Worm (Caenorhabditis elegans): ENCODE data around the gene CD4.1.

Gene CD4.1

DNA sequence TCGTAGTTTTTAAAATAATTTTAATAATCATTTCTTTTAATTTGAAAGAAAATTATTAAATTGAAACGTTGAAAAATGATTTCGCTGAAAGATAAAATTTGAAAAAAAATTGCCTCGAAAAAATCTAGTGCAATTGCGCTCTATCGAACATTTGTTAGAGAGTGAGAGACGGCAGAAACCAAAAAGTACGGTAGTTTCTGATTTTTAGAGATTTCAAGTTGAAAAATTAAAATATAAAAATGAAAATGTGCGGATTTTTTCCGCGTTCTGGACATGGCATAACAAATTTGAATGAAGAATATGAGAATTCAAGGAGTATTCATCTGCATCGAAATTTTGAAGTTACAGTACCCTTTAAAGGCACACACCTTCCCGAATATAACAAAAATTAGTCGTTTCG, 13.0 kb downstream of the CD4.1 start:
- no peak for TF ChIP-seq lim-7 (GFP tag; IDR thresholded peaks at IDR 0.05)
- no peak for TF ChIP-seq ZK546.5 (tag; optimal IDR thresholded peaks at IDR 0.05)
- no peak for TF ChIP-seq egl-27 (tag; optimal IDR thresholded peaks at IDR 0.05)
- TF ChIP-seq daf-12 (tag; optimal IDR thresholded peaks at IDR 0.05), result no peak
- peak; percentile 22 for TF ChIP-seq unc-130 (GFP tag; optimal IDR thresholded peaks at IDR 0.05)
- TF ChIP-seq dpl-1 (GFP tag; optimal IDR thresholded peaks at IDR 0.05), result peak; percentile 21
- TF ChIP-seq tag-97 (GFP tag; IDR thresholded peaks at IDR 0.05), result no peak
- TF ChIP-seq lin-38 (GFP tag; IDR thresholded peaks at IDR 0.05), result peak; percentile 93
- no peak for TF ChIP-seq ctbp-1 (GFP tag; IDR thresholded peaks at IDR 0.05)

DNA sequence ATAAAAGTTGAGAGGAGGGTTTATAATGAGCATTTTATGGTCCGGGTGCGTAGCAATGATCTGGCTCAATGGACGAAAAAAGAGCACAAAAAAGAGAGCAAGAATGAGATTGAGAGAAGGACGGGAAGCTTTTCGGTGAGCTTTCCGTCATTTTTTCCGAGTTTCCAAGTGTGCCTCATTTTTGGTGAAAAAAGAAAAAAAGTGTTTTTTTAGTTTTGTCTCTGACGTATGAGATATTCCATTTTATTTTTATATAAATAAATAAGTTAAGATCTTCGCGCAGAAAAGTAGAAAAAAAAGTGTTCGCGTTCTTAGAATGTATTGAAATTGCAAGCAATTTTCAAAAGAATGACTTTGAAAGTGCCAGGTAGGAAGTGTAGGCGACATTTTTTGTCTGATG, 13.7 kb downstream of the CD4.1 start, which contains the start of gene memb-2:
TSS of gene memb-2 (minus strand) at position 101 of the 400 bp plus-strand sequence.
- TF ChIP-seq pqm-1 (tag; optimal IDR thresholded peaks at IDR 0.05) (no peak), nhr-25 (tag; optimal IDR thresholded peaks at IDR 0.05; ENCODE audit: borderline replicate concordance, insufficient read depth) (no peak), daf-19 (GFP tag; conservative IDR thresholded peaks at IDR 0.05) (no peak), daf-16 (GFP tag; optimal IDR thresholded peaks at IDR 0.05) (no peak), daf-16 (tag; optimal IDR thresholded peaks at IDR 0.05) (no peak), nhr-6 (tag; optimal IDR thresholded peaks at IDR 0.05) (no peak), ceh-20 (GFP tag; IDR thresholded peaks at IDR 0.05) (no peak), Y48G9A.11 (GFP tag; IDR thresholded peaks at IDR 0.05) (no peak), tra-1 (GFP tag; IDR thresholded peaks at IDR 0.05) (no peak), mep-1 (tag; optimal IDR thresholded peaks at IDR 0.05) (no peak), rbr-2 (tag; optimal IDR thresholded peaks at IDR 0.05) (no peak), hif-1 (tag; optimal IDR thresholded peaks at IDR 0.05) (no peak), mdt-29 (GFP tag; IDR thresholded peaks at IDR 0.05) (no peak), madf-5 (GFP tag; IDR thresholded peaks at IDR 0.05) (no peak), T20F7.1 (GFP tag; optimal IDR thresholded peaks at IDR 0.05) (no peak), ces-1 (GFP tag; optimal IDR thresholded peaks at IDR 0.05) (no peak), arid-1 (GFP tag; conservative IDR thresholded peaks at IDR 0.05) (no peak)

DNA sequence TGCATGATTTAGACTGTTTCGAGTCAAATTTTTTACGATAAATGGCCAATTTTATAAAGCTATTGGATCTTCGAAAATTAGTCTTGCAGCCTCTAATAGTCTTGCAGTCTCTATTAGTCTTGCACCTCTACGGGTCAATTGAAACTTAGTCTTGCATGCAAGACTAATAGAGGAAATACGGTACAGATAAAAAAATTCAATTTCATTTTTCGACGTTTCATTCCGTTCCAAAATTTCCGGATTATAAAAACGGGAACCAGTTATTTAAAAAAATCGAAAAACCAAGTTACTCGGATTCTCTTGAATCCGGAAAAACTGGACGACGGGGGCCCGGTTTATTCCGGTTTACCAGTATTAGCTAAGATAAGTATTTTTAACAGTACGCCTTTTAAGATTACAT, 15.0 kb downstream of the CD4.1 start, which contains the start of gene M03E7.1:
TSS of gene M03E7.1 (plus strand) at position 301 of the 400 bp plus-strand sequence.
- TF ChIP-seq F10B5.3 (tag; optimal IDR thresholded peaks at IDR 0.05), result no peak

DNA sequence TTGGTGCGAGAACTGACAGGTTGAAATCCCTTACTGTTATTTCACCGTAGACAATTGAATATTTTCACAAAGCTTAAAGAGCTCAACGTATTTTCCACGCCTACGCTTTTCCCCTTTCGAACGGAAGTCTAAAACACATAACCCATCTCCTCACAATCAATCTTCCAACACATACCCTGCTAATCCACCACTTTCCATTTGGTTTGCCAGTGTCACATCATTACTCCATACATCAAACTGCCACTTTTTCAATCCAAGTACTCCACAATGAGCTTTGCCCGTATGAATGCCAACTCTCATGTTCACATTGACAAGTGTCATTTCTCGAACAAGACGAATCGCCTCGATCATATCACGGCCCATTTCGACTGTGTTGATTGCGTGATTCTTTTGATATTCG, 21.7 kb downstream of the CD4.1 start:
- TF ChIP-seq unc-62 (GFP tag; optimal IDR thresholded peaks at IDR 0.05 in 1 of 2) (peak in 1 of 2 experiments; percentile 99), unc-62 (tag; optimal IDR thresholded peaks at IDR 0.05) (no peak), daf-12 (tag; optimal IDR thresholded peaks at IDR 0.05) (no peak), nhr-76 (tag; optimal IDR thresholded peaks at IDR 0.05) (no peak), mdt-29 (GFP tag; IDR thresholded peaks at IDR 0.05) (no peak), lsy-2 (tag; optimal IDR thresholded peaks at IDR 0.05) (no peak), ctbp-1 (GFP tag; IDR thresholded peaks at IDR 0.05) (no peak), tra-1 (GFP tag; IDR thresholded peaks at IDR 0.05) (0 out of 2 replicates have a peak, but pooled peaks have one; percentile 41), madf-5 (GFP tag; IDR thresholded peaks at IDR 0.05) (no peak), lin-39 (tag; optimal IDR thresholded peaks at IDR 0.05) (no peak), zfp-3 (GFP tag; conservative IDR thresholded peaks at IDR 0.05) (no peak), ceh-20 (GFP tag; IDR thresholded peaks at IDR 0.05) (peak; percentile 29; the same call in 1 of the 2 replicates), lin-15B (tag; optimal IDR thresholded peaks at IDR 0.05) (no peak), ztf-11 (tag; optimal IDR thresholded peaks at IDR 0.05) (no peak)

DNA sequence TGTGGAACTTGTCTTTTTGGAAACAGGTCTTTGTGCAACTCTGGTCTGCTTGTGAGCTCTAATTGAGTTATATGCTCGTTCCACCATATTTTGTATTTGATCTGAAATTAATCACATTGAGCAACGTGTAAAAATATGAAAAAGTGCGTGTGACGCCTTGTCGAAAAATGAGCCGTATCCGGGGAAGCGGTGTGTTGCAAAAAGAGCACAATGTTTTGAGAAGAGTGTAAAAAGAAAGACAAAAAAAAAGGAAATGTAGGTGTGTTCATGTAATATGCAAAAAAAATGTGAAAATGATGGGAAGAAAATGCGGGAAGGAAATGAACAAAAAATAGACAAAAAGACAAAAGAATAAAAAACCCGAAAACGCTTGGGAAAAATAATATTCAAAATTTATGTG, 24.4 kb downstream of the CD4.1 start, which contains the start of gene acy-4:
TSS of gene acy-4 (minus strand) at position 101 of the 400 bp plus-strand sequence.
- TF ChIP-seq sdz-12 (GFP tag; optimal IDR thresholded peaks at IDR 0.05) (no peak), nhr-11 (tag; optimal IDR thresholded peaks at IDR 0.05) (no peak), unc-130 (GFP tag; optimal IDR thresholded peaks at IDR 0.05) (no peak), T20F7.1 (GFP tag; optimal IDR thresholded peaks at IDR 0.05) (no peak), ces-1 (GFP tag; optimal IDR thresholded peaks at IDR 0.05) (no peak), ceh-44 (GFP tag; IDR thresholded peaks at IDR 0.05) (no peak), hmg-1.1 (GFP tag; IDR thresholded peaks at IDR 0.05) (no peak), Y75B8A.6 (GFP tag; IDR thresholded peaks at IDR 0.05) (no peak), zag-1 (tag; optimal IDR thresholded peaks at IDR 0.05) (no peak), daf-19 (GFP tag; conservative IDR thresholded peaks at IDR 0.05) (no peak), lin-29 (GFP tag; IDR thresholded peaks at IDR 0.05) (no peak), nhr-111 (GFP tag; optimal IDR thresholded peaks at IDR 0.05) (no peak), php-3 (GFP tag; IDR thresholded peaks at IDR 0.05) (no peak)

All from whole organism, L4 larva.